Worm (Caenorhabditis elegans) whole organism, L1 larva: ENCODE data around the gene hir-1.

ENCODE experiments used
- C16A3.4 ChIP-seq: fragments of 150-350 bp; optimal IDR thresholded peaks from 2 replicates; lab custom pipeline; 2014; ENCODE audit warnings: missing biosample characterization, missing genetic modification characterization
- F16B12.6 ChIP-seq: fragments of 150-350 bp; optimal IDR thresholded peaks from 2 replicates; lab custom pipeline; 2014; ENCODE audit warnings: missing biosample characterization, missing genetic modification characterization
- Y116A8C.19 ChIP-seq: sonication (generic microtip); optimal IDR thresholded peaks from 2 replicates; lab custom pipeline; 2016; ENCODE audit warnings: missing compliant biosample characterization, missing genetic modification characterization, borderline replicate concordance
- ceh-63 ChIP-seq: fragments of 200-800 bp; sonication (Bioruptor generic); optimal IDR thresholded peaks from 2 replicates; lab custom pipeline; 2018; ENCODE audit warnings: mild to moderate bottlenecking, missing genetic modification characterization, missing compliant biosample characterization
- ceh-90 ChIP-seq: sonication (generic microtip); optimal IDR thresholded peaks from 2 replicates; lab custom pipeline; 2016; ENCODE audit warnings: missing genetic modification characterization, missing compliant biosample characterization
- ces-1 ChIP-seq: fragments of 150-350 bp; optimal IDR thresholded peaks from 2 replicates; lab custom pipeline; 2014; ENCODE audit warnings: missing biosample characterization, missing genetic modification reagents, missing genetic modification characterization
- efl-1 ChIP-seq, 4 experiments: fragments of 150-350 bp; optimal IDR thresholded peaks in 3 of 4; peaks in 1 of 4; 1 replicate in 1 of 4; 2 replicates in 3 of 4; lab custom pipeline; 2014; ENCODE audit warnings: missing biosample characterization in 2 of 4, missing genetic modification characterization in 2 of 4, missing genetic modification reagents in 2 of 4
- efl-3 ChIP-seq: fragments of 200-800 bp; sonication (Bioruptor generic); optimal IDR thresholded peaks from 2 replicates; lab custom pipeline; 2018; ENCODE audit warnings: mild to moderate bottlenecking, missing genetic modification characterization, missing compliant biosample characterization
- egl-13 ChIP-seq: sonication (generic microtip); optimal IDR thresholded peaks from 2 replicates; lab custom pipeline; 2016; ENCODE audit warnings: missing genotype, missing genetic modification reagents, missing genetic modification characterization, missing compliant biosample characterization
- elt-2 ChIP-seq: sonication (generic microtip); optimal IDR thresholded peaks from 2 replicates; lab custom pipeline; 2016; ENCODE audit warnings: missing genetic modification characterization, mild to moderate bottlenecking, inconsistent platforms, missing compliant biosample characterization, missing genetic modification reagents
- elt-3 ChIP-seq, 6 experiments: fragments of 150-350 bp in 1 of 6; sonication (generic microtip); optimal IDR thresholded peaks; 2 replicates each; lab custom pipeline; 2017 to 2018; ENCODE audit warnings: missing biosample characterization in 6 of 6, missing genetic modification characterization in 6 of 6, inconsistent platforms in 1 of 6
- ets-5 ChIP-seq: fragments of 200-800 bp; sonication (Bioruptor generic); IDR thresholded peaks from 2 replicates; pipeline ENCODE4 v1.3.6; 2022; ENCODE audit warnings: missing genetic modification characterization, missing compliant biosample characterization
- fkh-10 ChIP-seq: sonication (generic microtip); optimal IDR thresholded peaks from 2 replicates; lab custom pipeline; 2017; ENCODE audit warnings: missing biosample characterization, missing genetic modification reagents, missing genetic modification characterization
- fos-1 ChIP-seq: fragments of 150-350 bp; optimal IDR thresholded peaks from 2 replicates; lab custom pipeline; 2014; ENCODE audit warnings: missing biosample characterization, missing genetic modification characterization
- hlh-17 ChIP-seq: fragments of 200-800 bp; sonication (Bioruptor generic); optimal IDR thresholded peaks from 2 replicates; lab custom pipeline; 2018; ENCODE audit warnings: missing genetic modification characterization, mild to moderate bottlenecking, missing compliant biosample characterization, moderate library complexity, borderline replicate concordance
- hlh-4 ChIP-seq: sonication (generic microtip); optimal IDR thresholded peaks from 2 replicates; lab custom pipeline; 2016; ENCODE audit warnings: mild to moderate bottlenecking, missing genetic modification characterization, missing compliant biosample characterization
- irx-1 ChIP-seq: sonication (generic microtip); optimal IDR thresholded peaks from 2 replicates; lab custom pipeline; 2016; ENCODE audit warnings: missing genetic modification characterization, missing compliant biosample characterization
- jun-1 ChIP-seq: fragments of 150-350 bp; optimal IDR thresholded peaks from 2 replicates; lab custom pipeline; 2014; ENCODE audit warnings: missing biosample characterization, missing genetic modification reagents, missing genetic modification characterization
- lin-13 ChIP-seq: fragments of 150-350 bp; optimal IDR thresholded peaks from 2 replicates; lab custom pipeline; 2014; ENCODE audit warnings: missing biosample characterization, missing genetic modification reagents, missing genetic modification characterization
- lin-35 ChIP-seq, 2 experiments: fragments of 150-350 bp; optimal IDR thresholded peaks; 2 replicates each; lab custom pipeline; 2014; ENCODE audit warnings: missing biosample characterization in 2 of 2, missing genetic modification characterization in 2 of 2, missing genetic modification reagents in 2 of 2
- lin-39 ChIP-seq: fragments of 150-350 bp; optimal IDR thresholded peaks from 2 replicates; lab custom pipeline; 2014; ENCODE audit warnings: missing biosample characterization, missing genetic modification reagents, missing genetic modification characterization
- mab-9 ChIP-seq: fragments of 200-800 bp; sonication (Bioruptor generic); IDR thresholded peaks from 2 replicates; pipeline ENCODE4 v1.3.6; 2022; ENCODE audit warnings: missing genetic modification reagents, missing genetic modification characterization, missing compliant biosample characterization
- mef-2 ChIP-seq: fragments of 150-350 bp; optimal IDR thresholded peaks from 2 replicates; lab custom pipeline; 2014; ENCODE audit warnings: missing biosample characterization, missing genetic modification characterization
- nhr-11 ChIP-seq: fragments of 150-350 bp; optimal IDR thresholded peaks from 2 replicates; lab custom pipeline; 2014; ENCODE audit warnings: missing biosample characterization, missing genetic modification characterization
- nhr-20 ChIP-seq: sonication (generic microtip); optimal IDR thresholded peaks from 2 replicates; lab custom pipeline; 2016; ENCODE audit warnings: mild to moderate bottlenecking, missing genetic modification characterization, missing compliant biosample characterization
- nhr-71 ChIP-seq: sonication (generic microtip); optimal IDR thresholded peaks from 2 replicates; lab custom pipeline; 2016; ENCODE audit warnings: mild to moderate bottlenecking, missing genetic modification characterization, moderate library complexity, missing compliant biosample characterization
- nhr-77 ChIP-seq: fragments of 150-350 bp; optimal IDR thresholded peaks from 2 replicates; lab custom pipeline; 2014; ENCODE audit warnings: missing biosample characterization, missing genetic modification characterization
- nhr-84 ChIP-seq: sonication (generic microtip); optimal IDR thresholded peaks from 2 replicates; lab custom pipeline; 2017; ENCODE audit warnings: missing biosample characterization, missing genetic modification characterization
- pag-3 ChIP-seq: sonication (generic microtip); optimal IDR thresholded peaks from 2 replicates; lab custom pipeline; 2017; ENCODE audit warnings: missing genetic modification characterization, mild to moderate bottlenecking, missing compliant biosample characterization, antibody characterized with exemption, borderline replicate concordance; ENCODE audit not compliant: insufficient read depth
- pax-3 ChIP-seq: fragments of 200-800 bp; sonication (Bioruptor generic); optimal IDR thresholded peaks from 2 replicates; lab custom pipeline; 2018; ENCODE audit warnings: mild to moderate bottlenecking, missing genetic modification characterization, moderate library complexity, missing compliant biosample characterization
- rnt-1 ChIP-seq: sonication (generic microtip); optimal IDR thresholded peaks from 2 replicates; lab custom pipeline; 2016; ENCODE audit warnings: mild to moderate bottlenecking, missing genetic modification characterization, moderate library complexity, missing compliant biosample characterization
- skn-1 ChIP-seq: fragments of 150-350 bp; optimal IDR thresholded peaks from 2 replicates; lab custom pipeline; 2014; ENCODE audit warnings: missing biosample characterization, missing genetic modification characterization
- snpc-4 ChIP-seq: fragments of 150-350 bp; optimal IDR thresholded peaks from 2 replicates; lab custom pipeline; 2014; ENCODE audit warnings: missing biosample characterization, missing genetic modification characterization
- snu-23 ChIP-seq: sonication (generic microtip); optimal IDR thresholded peaks from 2 replicates; lab custom pipeline; 2016; ENCODE audit warnings: missing genetic modification characterization, missing compliant biosample characterization
- swsn-7 ChIP-seq: sonication (generic microtip); optimal IDR thresholded peaks from 2 replicates; lab custom pipeline; 2016; ENCODE audit warnings: missing genetic modification characterization, missing compliant biosample characterization
- tbx-2 ChIP-seq: sonication (generic microtip); optimal IDR thresholded peaks from 2 replicates; lab custom pipeline; 2016; ENCODE audit warnings: missing genetic modification characterization, missing compliant biosample characterization
- tlp-1 ChIP-seq: fragments of 150-350 bp; optimal IDR thresholded peaks from 2 replicates; lab custom pipeline; 2014; ENCODE audit warnings: missing biosample characterization, missing genetic modification characterization
- unc-130 ChIP-seq: fragments of 150-350 bp; optimal IDR thresholded peaks from 2 replicates; lab custom pipeline; 2017; ENCODE audit warnings: missing biosample characterization, missing genetic modification characterization, inconsistent platforms
- unc-62 ChIP-seq: fragments of 150-350 bp; optimal IDR thresholded peaks from 2 replicates; lab custom pipeline; 2014; ENCODE audit warnings: missing biosample characterization, missing genetic modification reagents, missing genetic modification characterization
- unc-86 ChIP-seq: sonication (generic microtip); optimal IDR thresholded peaks from 2 replicates; lab custom pipeline; 2016; ENCODE audit warnings: missing genetic modification characterization, missing compliant biosample characterization
- vab-15 ChIP-seq: sonication (generic microtip); optimal IDR thresholded peaks from 2 replicates; lab custom pipeline; 2017; ENCODE audit warnings: missing genotype, mild to moderate bottlenecking, missing genetic modification characterization, missing compliant biosample characterization
- xbp-1 ChIP-seq: sonication (generic microtip); optimal IDR thresholded peaks from 2 replicates; lab custom pipeline; 2016; ENCODE audit warnings: missing genetic modification characterization, missing compliant biosample characterization
- ztf-11 ChIP-seq, 2 experiments: sonication (generic microtip); optimal IDR thresholded peaks; 2 replicates each; lab custom pipeline; 2016 to 2017; ENCODE audit warnings: missing genetic modification characterization in 2 of 2, missing biosample characterization in 1 of 2, missing compliant biosample characterization in 1 of 2

hir-1 gene

ce11 chrV:5504807-5505442 is 17.0 kb upstream of the hir-1 start, which contains the start of the genes dnj-19 and nhr-47 (continued):
- TF ChIP-seq ceh-63 (GFP tag; lab: Kevin White, UChicago) (no peak), pax-3 (peak; percentile 88), tlp-1 (tag; lab: Kevin White, UChicago) (no peak), unc-62 (no peak), irx-1 (peak; percentile 88), nhr-11 (tag; lab: Kevin White, UChicago) (peak; percentile 82), nhr-84 (tag; lab: Kevin White, UChicago) (no peak), hlh-17 (no peak), ets-5 (no peak), jun-1 (tag; lab: Kevin White, UChicago) (peak; percentile 89), fos-1 (tag; lab: Kevin White, UChicago) (peak; percentile 72), nhr-71 (tag; lab: Kevin White, UChicago) (peak; percentile 96), vab-15 (tag; lab: Kevin White, UChicago) (no peak), Y116A8C.19 (tag; lab: Kevin White, UChicago) (no peak), nhr-77 (tag; lab: Kevin White, UChicago) (peak; percentile 82), skn-1 (peak; percentile 68), hlh-4 (tag; lab: Kevin White, UChicago) (no peak)
- TF ChIP-seq, all 84 proteins: peak for 62

ce11 chrV:5509134-5509533 is 12.8 kb upstream of the hir-1 start:
- TF ChIP-seq efl-3 (no peak), pax-3 (no peak), ceh-90 (tag; lab: Kevin White, UChicago) (no peak), ces-1 (GFP tag; lab: Kevin White, UChicago) (no peak)

- TF ChIP-seq swsn-7 (tag; lab: Kevin White, UChicago) = no peak
- no peak for TF ChIP-seq snpc-4 (tag; lab: Kevin White, UChicago)
- no peak for TF ChIP-seq tlp-1 (tag; lab: Kevin White, UChicago)
- TF ChIP-seq snu-23 (GFP tag; lab: Kevin White, UChicago) = no peak
- no peak for TF ChIP-seq lin-13 (GFP tag; lab: Kevin White, UChicago)
- TF ChIP-seq F16B12.6 = no peak
- TF ChIP-seq unc-86 (tag; lab: Kevin White, UChicago) = no peak
- TF ChIP-seq egl-13 (tag; lab: Kevin White, UChicago) = no peak
- no peak for TF ChIP-seq xbp-1 (tag; lab: Kevin White, UChicago)
- TF ChIP-seq tbx-2 (tag; lab: Kevin White, UChicago) = no peak
- TF ChIP-seq pag-3 (tag; lab: Kevin White, UChicago) = no peak
- no peak for TF ChIP-seq ceh-90 (tag; lab: Kevin White, UChicago)
- TF ChIP-seq fkh-10 (GFP tag; lab: Kevin White, UChicago) = no peak
- TF ChIP-seq efl-3 = no peak
- TF ChIP-seq elt-3 (tag; optimal IDR thresholded peaks at IDR 0.05; lab: Kevin White, UChicago) = no peak
- TF ChIP-seq mef-2 (tag; lab: Kevin White, UChicago) = no peak
- TF ChIP-seq efl-1 (optimal IDR thresholded peaks at IDR 0.05; lab: Kevin White, UChicago) = no peak
- TF ChIP-seq efl-1 (GFP tag; optimal IDR thresholded peaks at IDR 0.05 in 1 of 2; lab: Kevin White, UChicago) = no peak
- TF ChIP-seq nhr-84 (tag; lab: Kevin White, UChicago) = no peak
- TF ChIP-seq C16A3.4 (tag; lab: Kevin White, UChicago) = no peak
- TF ChIP-seq nhr-20 (tag; lab: Kevin White, UChicago) = no peak
Observed at ce11 chrV:5509966-5510365, 12.0 kb upstream of the hir-1 start.

- no peak for TF ChIP-seq unc-130
- TF ChIP-seq efl-3 = no peak
- peak in 1 of 2 experiments; percentile 27 for TF ChIP-seq lin-35 (GFP tag; optimal IDR thresholded peaks at IDR 0.05; lab: Kevin White, UChicago)
- no peak for TF ChIP-seq ztf-11 (tag; optimal IDR thresholded peaks at IDR 0.05; lab: Kevin White, UChicago)
- no peak for TF ChIP-seq rnt-1 (tag; lab: Kevin White, UChicago)
- TF ChIP-seq lin-39 (tag; lab: Kevin White, UChicago) = no peak
- no peak for TF ChIP-seq efl-1 (optimal IDR thresholded peaks at IDR 0.05; lab: Kevin White, UChicago)
- TF ChIP-seq efl-1 (GFP tag; optimal IDR thresholded peaks at IDR 0.05 in 1 of 2; lab: Kevin White, UChicago) = no peak
- TF ChIP-seq mab-9 (GFP tag; lab: Robert Waterston, UW) = no peak
- no peak for TF ChIP-seq ets-5
- peak; percentile 67 for TF ChIP-seq elt-2
- no peak for TF ChIP-seq egl-13 (tag; lab: Kevin White, UChicago)
- TF ChIP-seq, all 84 proteins: peak for 2
Observed at ce11 chrV:5511720-5512119, 10.2 kb upstream of the hir-1 start.
